Fruit fly (Drosophila melanogaster) whole organism, embryonic: ENCODE results near the gene CG3566.

Source experiments
- Adf1 ChIP-seq: fragments of 200-800 bp; sonication (Bioruptor generic); IDR thresholded peaks from 2 replicates; pipeline ENCODE4 v1.3.6; 2022; ENCODE audit warnings: missing biosample characterization, missing genetic modification characterization
- BtbVII ChIP-seq: fragments of 200-800 bp; sonication (Bioruptor generic); optimal IDR thresholded peaks from 3 replicates; lab custom pipeline; 2017; ENCODE audit warnings: missing biosample characterization, mild to moderate bottlenecking, missing genetic modification characterization
- CG10147 ChIP-seq: fragments of 200-800 bp; sonication (Bioruptor generic); optimal IDR thresholded peaks from 2 replicates; lab custom pipeline; 2019; ENCODE audit warnings: missing biosample characterization, mild to moderate bottlenecking, missing genetic modification characterization, moderate library complexity
- CG11085 ChIP-seq: fragments of 200-800 bp; sonication (Bioruptor generic); IDR thresholded peaks from 2 replicates; pipeline ENCODE4 v1.3.6; 2022; ENCODE audit warnings: missing biosample characterization, missing genetic modification characterization
- CG11247 ChIP-seq: fragments of 200-800 bp; sonication (Bioruptor generic); IDR thresholded peaks from 2 replicates; pipeline ENCODE4 v1.3.6; 2022; ENCODE audit warnings: missing biosample characterization, missing genetic modification characterization
- CG12299 ChIP-seq: fragments of 200-800 bp; sonication (Bioruptor generic); optimal IDR thresholded peaks from 2 replicates; lab custom pipeline; 2018; ENCODE audit warnings: missing biosample characterization, mild to moderate bottlenecking, missing genetic modification characterization
- CG15696 ChIP-seq: fragments of 200-800 bp; sonication (Bioruptor generic); optimal IDR thresholded peaks from 2 replicates; lab custom pipeline; 2019; ENCODE audit warnings: missing biosample characterization, mild to moderate bottlenecking, missing genetic modification characterization, moderate library complexity
- CG16779 ChIP-seq: fragments of 200-800 bp; sonication (Bioruptor generic); IDR thresholded peaks from 2 replicates; pipeline ENCODE4 v1.3.6; 2022; ENCODE audit warnings: missing biosample characterization, missing genetic modification characterization
- CG17328 ChIP-seq: fragments of 200-800 bp; sonication (Bioruptor generic); IDR thresholded peaks from 2 replicates; pipeline ENCODE4 v1.3.6; 2022; ENCODE audit warnings: missing biosample characterization, missing genetic modification characterization
- CG2199 ChIP-seq: fragments of 200-800 bp; sonication (Bioruptor generic); IDR thresholded peaks from 3 replicates; pipeline ENCODE4 v1.3.6; 2022; ENCODE audit warnings: missing biosample characterization, missing genetic modification characterization
- CG2875 ChIP-seq: fragments of 200-800 bp; sonication (Bioruptor generic); optimal IDR thresholded peaks from 2 replicates; lab custom pipeline; 2017; ENCODE audit warnings: missing biosample characterization, mild to moderate bottlenecking, missing genetic modification characterization, missing genetic modification reagents
- CG3065 ChIP-seq: fragments of 200-800 bp; sonication (Bioruptor generic); optimal IDR thresholded peaks from 2 replicates; lab custom pipeline; 2016; ENCODE audit warnings: missing biosample characterization, missing genetic modification characterization
- CG3163 ChIP-seq: fragments of 200-800 bp; sonication (Bioruptor generic); optimal IDR thresholded peaks from 3 replicates; lab custom pipeline; 2016; ENCODE audit warnings: missing biosample characterization, missing genetic modification characterization
- CG3407 ChIP-seq: fragments of 200-800 bp; sonication (Bioruptor generic); optimal IDR thresholded peaks from 2 replicates; lab custom pipeline; 2018; ENCODE audit warnings: missing biosample characterization, mild to moderate bottlenecking, missing genetic modification characterization
- CG6689 ChIP-seq: fragments of 200-800 bp; sonication (Bioruptor generic); IDR thresholded peaks from 2 replicates; pipeline ENCODE4 v1.3.6; 2022; ENCODE audit warnings: missing biosample characterization, missing genetic modification characterization
- CG8089 ChIP-seq: fragments of 200-800 bp; sonication (Bioruptor generic); optimal IDR thresholded peaks from 3 replicates; lab custom pipeline; 2016; ENCODE audit warnings: missing biosample characterization, missing genetic modification characterization
- Dad ChIP-seq: fragments of 200-800 bp; sonication (Bioruptor generic); optimal IDR thresholded peaks from 3 replicates; lab custom pipeline; 2016; ENCODE audit warnings: missing biosample characterization, missing genetic modification characterization
- Dip3 ChIP-seq: fragments of 200-800 bp; sonication (Bioruptor generic); optimal IDR thresholded peaks from 3 replicates; lab custom pipeline; 2016; ENCODE audit warnings: missing biosample characterization, missing genetic modification characterization
- Dll ChIP-seq: fragments of 200-800 bp; sonication (Bioruptor generic); IDR thresholded peaks from 4 replicates; pipeline ENCODE4 v1.3.6; 2022; ENCODE audit warnings: missing biosample characterization, missing genetic modification characterization; ENCODE audit not compliant: partially characterized antibody
- Dref ChIP-seq: fragments of 200-800 bp; sonication (Bioruptor generic); IDR thresholded peaks from 2 replicates; pipeline ENCODE4 v1.3.6; 2022; ENCODE audit warnings: missing biosample characterization, missing genetic modification characterization
- Ets97D ChIP-seq: fragments of 200-800 bp; sonication (Bioruptor generic); optimal IDR thresholded peaks from 3 replicates; lab custom pipeline; 2016; ENCODE audit warnings: missing biosample characterization, missing genetic modification characterization
- HHEX ChIP-seq: fragments of 200-800 bp; sonication (Bioruptor generic); optimal IDR thresholded peaks from 3 replicates; lab custom pipeline; 2017; ENCODE audit warnings: missing biosample characterization, mild to moderate bottlenecking, missing genetic modification characterization, missing genetic modification reagents
- HLH3B ChIP-seq: fragments of 200-800 bp; sonication (Bioruptor generic); IDR thresholded peaks from 2 replicates; pipeline ENCODE4 v1.3.6; 2022; ENCODE audit warnings: missing biosample characterization, missing genetic modification characterization
- Hsf ChIP-seq: fragments of 200-800 bp; sonication (Bioruptor generic); optimal IDR thresholded peaks from 3 replicates; lab custom pipeline; 2016; ENCODE audit warnings: missing biosample characterization, missing genetic modification characterization
- Jarid2 ChIP-seq: fragments of 200-800 bp; sonication (Bioruptor generic); optimal IDR thresholded peaks from 3 replicates; lab custom pipeline; 2017; ENCODE audit warnings: mild to moderate bottlenecking, missing biosample characterization, missing genetic modification reagents, missing genetic modification characterization
- Lhr ChIP-seq: fragments of 200-800 bp; sonication (Bioruptor generic); optimal IDR thresholded peaks from 3 replicates; lab custom pipeline; 2017; ENCODE audit warnings: mild to moderate bottlenecking, missing biosample characterization, missing genetic modification reagents, missing genetic modification characterization
- Med ChIP-seq: fragments of 200-800 bp; sonication (Bioruptor generic); peaks from one replicate; lab custom pipeline; 2016; ENCODE audit warnings: missing biosample characterization, missing genetic modification characterization, mild to moderate bottlenecking, inconsistent platforms, moderate library complexity
- Mes4 ChIP-seq: fragments of 200-800 bp; sonication (Bioruptor generic); optimal IDR thresholded peaks from 2 replicates; lab custom pipeline; 2016; ENCODE audit warnings: missing biosample characterization, missing genetic modification characterization
- Mrtf ChIP-seq: fragments of 200-800 bp; sonication (Bioruptor generic); IDR thresholded peaks from 3 replicates; pipeline ENCODE4 v1.3.6; 2022; ENCODE audit warnings: missing biosample characterization, missing genetic modification characterization
- Myb ChIP-seq: fragments of 200-800 bp; sonication (Bioruptor generic); optimal IDR thresholded peaks from 2 replicates; lab custom pipeline; 2016; ENCODE audit warnings: missing biosample characterization, missing genetic modification characterization
- Nf-YB ChIP-seq: fragments of 200-800 bp; sonication (Bioruptor generic); optimal IDR thresholded peaks from 3 replicates; lab custom pipeline; 2019; ENCODE audit warnings: missing biosample characterization, mild to moderate bottlenecking, missing genetic modification characterization, moderate library complexity
- NfI ChIP-seq: fragments of 200-800 bp; sonication (Bioruptor generic); optimal IDR thresholded peaks from 3 replicates; lab custom pipeline; 2018; ENCODE audit warnings: missing biosample characterization, mild to moderate bottlenecking, missing genetic modification characterization, moderate library complexity
- Poxn ChIP-seq: fragments of 200-800 bp; sonication (Bioruptor generic); IDR thresholded peaks from 2 replicates; pipeline ENCODE4 v1.3.6; 2022; ENCODE audit warnings: missing biosample characterization, missing genetic modification characterization
- Ssrp ChIP-seq: fragments of 200-800 bp; sonication (Bioruptor generic); optimal IDR thresholded peaks from 2 replicates; lab custom pipeline; 2018; ENCODE audit warnings: missing biosample characterization, mild to moderate bottlenecking, missing genetic modification characterization, moderate library complexity
- ap ChIP-seq: fragments of 200-800 bp; sonication (Bioruptor generic); IDR thresholded peaks from 2 replicates; pipeline ENCODE4 v1.3.6; 2022; ENCODE audit warnings: missing biosample characterization, missing genetic modification characterization
- bsh ChIP-seq, 2 experiments: fragments of 200-800 bp; sonication (Bioruptor generic); optimal IDR thresholded peaks; 2 replicates each; lab custom pipeline; 2017 to 2018; ENCODE audit warnings: mild to moderate bottlenecking in 2 of 2, missing biosample characterization in 2 of 2, missing genetic modification characterization in 2 of 2, moderate library complexity in 1 of 2
- chn ChIP-seq: fragments of 200-800 bp; sonication (Bioruptor generic); optimal IDR thresholded peaks from 2 replicates; lab custom pipeline; 2016; ENCODE audit warnings: missing biosample characterization, missing genetic modification characterization
- ci ChIP-seq: fragments of 200-800 bp; sonication (Bioruptor generic); IDR thresholded peaks from 3 replicates; pipeline ENCODE4 v1.3.6; 2022; ENCODE audit warnings: missing biosample characterization, missing genetic modification characterization
- dan ChIP-seq: fragments of 200-800 bp; sonication (Bioruptor generic); IDR thresholded peaks from 2 replicates; pipeline ENCODE4 v1.3.6; 2022; ENCODE audit warnings: missing biosample characterization, missing genetic modification characterization
- dati ChIP-seq: fragments of 200-800 bp; sonication (Bioruptor generic); IDR thresholded peaks from 2 replicates; pipeline ENCODE4 v1.3.6; 2022; ENCODE audit warnings: missing biosample characterization, missing genetic modification characterization
- gfzf ChIP-seq: fragments of 200-800 bp; sonication (Bioruptor generic); optimal IDR thresholded peaks from 2 replicates; lab custom pipeline; 2016; ENCODE audit warnings: missing biosample characterization, mild to moderate bottlenecking, missing genetic modification characterization, moderate library complexity
- grau ChIP-seq: fragments of 200-800 bp; optimal IDR thresholded peaks from 3 replicates; lab custom pipeline; 2019; ENCODE audit warnings: missing biosample characterization, mild to moderate bottlenecking, missing genetic modification characterization, moderate library complexity
- her ChIP-seq: fragments of 200-800 bp; sonication (Bioruptor generic); optimal IDR thresholded peaks from 2 replicates; lab custom pipeline; 2016; ENCODE audit warnings: missing biosample characterization, missing genetic modification characterization
- hth ChIP-seq: fragments of >200 bp; optimal IDR thresholded peaks from 2 replicates; lab custom pipeline; 2017; ENCODE audit warnings: inconsistent platforms
- ranshi ChIP-seq: fragments of 200-800 bp; sonication (Bioruptor generic); IDR thresholded peaks from 2 replicates; pipeline ENCODE4 v1.3.6; 2022; ENCODE audit warnings: missing biosample characterization, missing genetic modification characterization
- schlank ChIP-seq: fragments of 200-800 bp; sonication (Bioruptor generic); optimal IDR thresholded peaks from 2 replicates; lab custom pipeline; 2018; ENCODE audit warnings: missing biosample characterization, mild to moderate bottlenecking, missing genetic modification characterization
- slou ChIP-seq: fragments of 200-800 bp; sonication (Bioruptor generic); optimal IDR thresholded peaks from 3 replicates; lab custom pipeline; 2016; ENCODE audit warnings: missing biosample characterization, missing genetic modification characterization
- sna ChIP-seq: fragments of 200-800 bp; sonication (Bioruptor generic); IDR thresholded peaks from 2 replicates; pipeline ENCODE4 v1.3.6; 2022; ENCODE audit warnings: missing biosample characterization, missing genetic modification characterization; ENCODE audit not compliant: partially characterized antibody
- so ChIP-seq: fragments of 200-800 bp; sonication (Bioruptor generic); IDR thresholded peaks from 3 replicates; pipeline ENCODE4 v1.3.6; 2022; ENCODE audit warnings: missing biosample characterization, missing genetic modification characterization
- tio ChIP-seq: fragments of 200-800 bp; sonication (Bioruptor generic); optimal IDR thresholded peaks from 2 replicates; lab custom pipeline; 2017; ENCODE audit warnings: missing biosample characterization, missing genetic modification characterization, inconsistent platforms
- tna ChIP-seq: fragments of 200-800 bp; sonication (Bioruptor generic); IDR thresholded peaks from 2 replicates; pipeline ENCODE4 v1.3.6; 2022; ENCODE audit warnings: missing biosample characterization, missing genetic modification characterization; ENCODE audit not compliant: partially characterized antibody
- wdn ChIP-seq: fragments of 200-800 bp; sonication (Bioruptor generic); IDR thresholded peaks from 2 replicates; pipeline ENCODE4 v1.3.6; 2022; ENCODE audit warnings: missing biosample characterization, missing genetic modification characterization

The CG3566 gene

dm6 chrX:6291083-6291699 is 14.7 kb upstream of the CG3566 start, which contains the start of the genes Rpt4 and mldr (continued):
- TF ChIP-seq ap (GFP tag; lab: Robert Waterston, UW) (no peak), gfzf (GFP tag; lab: Kevin White, UChicago) (peak; percentile 94), ci (GFP tag; lab: Robert Waterston, UW) (no peak), Ets97D (GFP tag; lab: Kevin White, UChicago) (peak; percentile 47), ranshi (no peak), Adf1 (no peak), CG12299 (tag; lab: Kevin White, UChicago) (no peak), Hsf (no peak), Dad (GFP tag; lab: Kevin White, UChicago) (no peak), Lhr (GFP tag; lab: Kevin White, UChicago) (peak; percentile 68), CG3163 (no peak), CG6689 (GFP tag; lab: Robert Waterston, UW) (no peak), NfI (GFP tag; lab: Kevin White, UChicago) (no peak), grau (tag; lab: Kevin White, UChicago) (peak; percentile 3), Nf-YB (GFP tag; lab: Kevin White, UChicago) (no peak), Mrtf (GFP tag; lab: Robert Waterston, UW) (no peak), CG10147 (no peak), CG17328 (GFP tag; lab: Robert Waterston, UW) (no peak), Mes4 (GFP tag; lab: Kevin White, UChicago) (no peak), slou (GFP tag; lab: Kevin White, UChicago) (no peak), CG3065 (GFP tag; lab: Kevin White, UChicago) (no peak), Dll (GFP tag; lab: Robert Waterston, UW) (no peak), so (GFP tag; lab: Robert Waterston, UW) (no peak), Myb (peak; percentile 32), bsh (GFP tag; optimal IDR thresholded peaks at IDR 0.05; lab: Kevin White, UChicago) (no peak), BtbVII (GFP tag; lab: Kevin White, UChicago) (no peak), hth (no peak), Jarid2 (GFP tag; lab: Kevin White, UChicago) (no peak), wdn (GFP tag; lab: Robert Waterston, UW) (no peak), tio (GFP tag; lab: Kevin White, UChicago) (no peak), tna (GFP tag; lab: Robert Waterston, UW) (no peak), CG16779 (no peak), CG8089 (no peak), her (GFP tag; lab: Kevin White, UChicago) (no peak), CG2199 (GFP tag; lab: Robert Waterston, UW) (no peak), CG11085 (GFP tag; lab: Robert Waterston, UW) (no peak), CG15696 (tag; lab: Kevin White, UChicago) (no peak), CG2875 (GFP tag; lab: Kevin White, UChicago) (no peak), Ssrp (tag; lab: Kevin White, UChicago) (no peak), HLH3B (no peak), Med (GFP tag; lab: Kevin White, UChicago) (peak; percentile 80), HHEX (GFP tag; lab: Kevin White, UChicago) (no peak), dati (GFP tag; lab: Robert Waterston, UW) (no peak), CG11247 (no peak), CG3407 (GFP tag; lab: Kevin White, UChicago) (no peak), dan (GFP tag; lab: Robert Waterston, UW) (no peak), chn (GFP tag; lab: Kevin White, UChicago) (no peak), schlank (tag; lab: Kevin White, UChicago) (no peak), sna (GFP tag; lab: Robert Waterston, UW) (no peak), Poxn (GFP tag; lab: Robert Waterston, UW) (no peak), Dip3 (GFP tag; lab: Kevin White, UChicago) (no peak), Dref (GFP tag; lab: Robert Waterston, UW) (peak; percentile 48)
